Worm (Caenorhabditis elegans) whole organism, young adult: Measurements from ENCODE around the gene fbxa-89.

Experiments used
- B0019.2 ChIP-seq: fragments of 200-800 bp; sonication (Bioruptor generic); conservative IDR thresholded peaks from 2 replicates; pipeline ENCODE4 v1.3.6; 2022; ENCODE audit warnings: missing genetic modification reagents, missing genetic modification characterization, missing compliant biosample characterization
- B0261.1 ChIP-seq: sonication (generic microtip); optimal IDR thresholded peaks from 2 replicates; lab custom pipeline; 2016; ENCODE audit warnings: mild to moderate bottlenecking, missing genetic modification characterization, moderate library complexity, missing compliant biosample characterization
- B0336.3 ChIP-seq: fragments of 200-800 bp; sonication (Bioruptor generic); IDR thresholded peaks from 2 replicates; pipeline ENCODE4 v1.3.6; 2022; ENCODE audit warnings: missing genetic modification characterization, missing compliant biosample characterization
- C17E4.6 ChIP-seq: fragments of 200-800 bp; sonication (Bioruptor generic); IDR thresholded peaks from 2 replicates; pipeline ENCODE4 v1.3.6; 2022; ENCODE audit warnings: missing genetic modification reagents, missing genetic modification characterization, missing compliant biosample characterization
- F22D6.2 ChIP-seq: sonication (generic microtip); optimal IDR thresholded peaks from 2 replicates; lab custom pipeline; 2016; ENCODE audit warnings: mild to moderate bottlenecking, missing genetic modification characterization, missing compliant biosample characterization
- F37B4.10 ChIP-seq: fragments of 200-800 bp; sonication (Bioruptor generic); IDR thresholded peaks from 2 replicates; pipeline ENCODE4 v1.3.6; 2022; ENCODE audit warnings: missing genetic modification characterization, missing compliant biosample characterization
- F49E8.2 ChIP-seq: sonication (generic microtip); optimal IDR thresholded peaks from 3 replicates; lab custom pipeline; 2017; ENCODE audit warnings: missing genetic modification characterization, mild to moderate bottlenecking, missing compliant biosample characterization, antibody characterized with exemption, moderate library complexity; ENCODE audit not compliant: insufficient read depth
- F55B11.4 ChIP-seq: sonication (generic microtip); optimal IDR thresholded peaks from 2 replicates; lab custom pipeline; 2016; ENCODE audit warnings: missing compliant biosample characterization, missing genetic modification characterization, borderline replicate concordance; ENCODE audit not compliant: insufficient read depth
- T07F8.4 ChIP-seq: sonication (generic microtip); optimal IDR thresholded peaks from 2 replicates; lab custom pipeline; 2016; ENCODE audit warnings: mild to moderate bottlenecking, missing genetic modification characterization, moderate library complexity, missing compliant biosample characterization
- Y79H2A.3 ChIP-seq: fragments of 200-800 bp; sonication (Bioruptor generic); conservative IDR thresholded peaks from 2 replicates; pipeline ENCODE4 v1.3.6; 2022; ENCODE audit warnings: missing genetic modification reagents, missing genetic modification characterization, missing compliant biosample characterization
- athp-1 ChIP-seq: sonication (generic microtip); optimal IDR thresholded peaks from 2 replicates; lab custom pipeline; 2017; ENCODE audit warnings: mild to moderate bottlenecking, missing genetic modification characterization, missing compliant biosample characterization
- ccch-3 ChIP-seq: fragments of 200-800 bp; sonication (Bioruptor generic); optimal IDR thresholded peaks from 2 replicates; lab custom pipeline; 2018; ENCODE audit warnings: mild to moderate bottlenecking, missing genetic modification characterization, missing compliant biosample characterization
- cebp-1 ChIP-seq, 2 experiments: fragments of 200-800 bp in 1 of 2; sonication (Bioruptor generic) in 1 of 2; sonication (generic microtip) in 1 of 2; IDR thresholded peaks in 1 of 2; optimal IDR thresholded peaks in 1 of 2; 2 replicates each; pipeline versions ENCODE4 v1.3.6 to Lab custom; 2017 to 2022; ENCODE audit warnings: missing compliant biosample characterization in 2 of 2, missing genetic modification characterization in 2 of 2, mild to moderate bottlenecking in 1 of 2, missing genetic modification reagents in 1 of 2, moderate library complexity in 1 of 2
- ceh-100 ChIP-seq: fragments of 200-800 bp; sonication (Bioruptor generic); IDR thresholded peaks from 2 replicates; pipeline ENCODE4 v1.3.6; 2022; ENCODE audit warnings: missing genetic modification reagents, missing genetic modification characterization, missing compliant biosample characterization
- ceh-27 ChIP-seq: fragments of 200-800 bp; sonication (Bioruptor generic); optimal IDR thresholded peaks from 2 replicates; lab custom pipeline; 2018; ENCODE audit warnings: mild to moderate bottlenecking, missing genetic modification characterization, moderate library complexity, missing compliant biosample characterization
- ceh-40 ChIP-seq: fragments of 200-800 bp; sonication (Bioruptor generic); IDR thresholded peaks from 2 replicates; pipeline ENCODE4 v1.3.6; 2022; ENCODE audit warnings: missing genetic modification characterization, missing compliant biosample characterization
- ceh-91 ChIP-seq: fragments of 200-800 bp; sonication (Bioruptor generic); IDR thresholded peaks from 2 replicates; pipeline ENCODE4 v1.3.6; 2022; ENCODE audit warnings: missing genetic modification reagents, missing genetic modification characterization, missing compliant biosample characterization
- chd-7 ChIP-seq: sonication (generic microtip); optimal IDR thresholded peaks from 2 replicates; lab custom pipeline; 2016; ENCODE audit warnings: mild to moderate bottlenecking, missing genetic modification characterization, moderate library complexity, missing compliant biosample characterization
- dpl-1 ChIP-seq: fragments of 150-350 bp; optimal IDR thresholded peaks from 2 replicates; lab custom pipeline; 2014; ENCODE audit warnings: missing biosample characterization, missing genetic modification reagents, missing genetic modification characterization
- efl-1 ChIP-seq: fragments of 150-350 bp; optimal IDR thresholded peaks from 2 replicates; lab custom pipeline; 2014; ENCODE audit warnings: missing biosample characterization, missing genetic modification reagents, missing genetic modification characterization
- egl-44 ChIP-seq: fragments of 200-800 bp; sonication (Bioruptor generic); IDR thresholded peaks from 2 replicates; pipeline ENCODE4 v1.3.6; 2022; ENCODE audit warnings: missing genetic modification reagents, missing genetic modification characterization, missing compliant biosample characterization
- ekl-4 ChIP-seq: fragments of 200-800 bp; sonication (Bioruptor generic); IDR thresholded peaks from 2 replicates; pipeline ENCODE4 v1.3.6; 2022; ENCODE audit warnings: missing genetic modification reagents, missing genetic modification characterization, missing compliant biosample characterization
- gei-17 ChIP-seq: fragments of 200-800 bp; sonication (Bioruptor generic); optimal IDR thresholded peaks from 2 replicates; lab custom pipeline; 2018; ENCODE audit warnings: mild to moderate bottlenecking, missing genetic modification characterization, missing compliant biosample characterization
- him-1 ChIP-seq: sonication (generic microtip); optimal IDR thresholded peaks from 2 replicates; lab custom pipeline; 2016; ENCODE audit warnings: missing genotype, missing genetic modification reagents, missing genetic modification characterization, missing compliant biosample characterization
- hmg-1.2 ChIP-seq: fragments of 200-800 bp; sonication (Bioruptor generic); IDR thresholded peaks from 2 replicates; pipeline ENCODE4 v1.3.6; 2022; ENCODE audit warnings: missing genetic modification reagents, missing genetic modification characterization, missing compliant biosample characterization
- hrde-1 ChIP-seq: sonication (generic microtip); optimal IDR thresholded peaks from 2 replicates; lab custom pipeline; 2016; ENCODE audit warnings: missing genetic modification characterization, mild to moderate bottlenecking, missing compliant biosample characterization, moderate library complexity, missing genotype, missing genetic modification reagents, borderline replicate concordance
- lag-1 ChIP-seq: fragments of 200-800 bp; sonication (Bioruptor generic); IDR thresholded peaks from 2 replicates; pipeline ENCODE4 v1.3.6; 2022; ENCODE audit warnings: missing genetic modification reagents, missing genetic modification characterization, missing compliant biosample characterization
- lin-35 ChIP-seq, 3 experiments: fragments of 150-350 bp in 2 of 3; sonication (generic microtip) in 1 of 3; optimal IDR thresholded peaks; 2 replicates each; lab custom pipeline; 2014 to 2018; ENCODE audit warnings: missing biosample characterization in 3 of 3, missing genetic modification characterization in 3 of 3, missing genetic modification reagents in 3 of 3
- lir-1 ChIP-seq: fragments of 200-800 bp; sonication (Bioruptor generic); conservative IDR thresholded peaks from 2 replicates; pipeline ENCODE4 v1.3.6; 2022; ENCODE audit warnings: missing genetic modification reagents, missing genetic modification characterization, missing compliant biosample characterization
- lsl-1 ChIP-seq: fragments of 200-800 bp; sonication (Bioruptor generic); optimal IDR thresholded peaks from 2 replicates; lab custom pipeline; 2018; ENCODE audit warnings: mild to moderate bottlenecking, missing genetic modification characterization, moderate library complexity, missing compliant biosample characterization
- madf-6 ChIP-seq: fragments of 200-800 bp; sonication (Bioruptor generic); IDR thresholded peaks from 2 replicates; pipeline ENCODE4 v1.3.6; 2022; ENCODE audit warnings: missing genetic modification reagents, missing genetic modification characterization, missing compliant biosample characterization
- mcd-1 ChIP-seq: fragments of 200-800 bp; sonication (Bioruptor generic); IDR thresholded peaks from 2 replicates; pipeline ENCODE4 v1.3.6; 2022; ENCODE audit warnings: missing genetic modification reagents, missing genetic modification characterization, missing compliant biosample characterization
- mxl-1 ChIP-seq: sonication (generic microtip); optimal IDR thresholded peaks from 2 replicates; lab custom pipeline; 2016; ENCODE audit warnings: missing genetic modification characterization, missing compliant biosample characterization
- nhr-90 ChIP-seq: sonication (generic microtip); optimal IDR thresholded peaks from 2 replicates; lab custom pipeline; 2016; ENCODE audit warnings: missing genotype, mild to moderate bottlenecking, missing genetic modification characterization, missing compliant biosample characterization
- pbrm-1 ChIP-seq: fragments of 200-800 bp; sonication (Bioruptor generic); IDR thresholded peaks from 2 replicates; pipeline ENCODE4 v1.3.6; 2022; ENCODE audit warnings: missing genetic modification reagents, missing genetic modification characterization, missing compliant biosample characterization
- pha-4 ChIP-seq: fragments of 150-350 bp; sonication (generic microtip); optimal IDR thresholded peaks from 2 replicates; lab custom pipeline; 2014; ENCODE audit warnings: missing biosample characterization, missing genetic modification reagents, missing genetic modification characterization
- rcor-1 ChIP-seq: fragments of 200-800 bp; sonication (Bioruptor generic); IDR thresholded peaks from 2 replicates; pipeline ENCODE4 v1.3.6; 2022; ENCODE audit warnings: missing genetic modification reagents, missing genetic modification characterization, missing compliant biosample characterization
- repo-1 ChIP-seq: sonication (generic microtip); optimal IDR thresholded peaks from 2 replicates; lab custom pipeline; 2017; ENCODE audit warnings: mild to moderate bottlenecking, missing genetic modification characterization, missing compliant biosample characterization
- snpc-1.3 ChIP-seq: sonication (generic microtip); optimal IDR thresholded peaks from 2 replicates; lab custom pipeline; 2017; ENCODE audit warnings: missing genetic modification characterization, mild to moderate bottlenecking, missing compliant biosample characterization, antibody characterized with exemption, moderate library complexity, missing genotype, missing genetic modification reagents; ENCODE audit not compliant: insufficient read depth
- snpc-3.4 ChIP-seq: sonication (generic microtip); optimal IDR thresholded peaks from 2 replicates; lab custom pipeline; 2017; ENCODE audit warnings: missing genetic modification characterization, mild to moderate bottlenecking, missing compliant biosample characterization, antibody characterized with exemption, moderate library complexity, missing genotype, missing genetic modification reagents
- snpc-4 ChIP-seq, 5 experiments: fragments of 150-350 bp in 1 of 5; sonication (generic microtip) in 4 of 5; optimal IDR thresholded peaks; 2 replicates each; lab custom pipeline; 2014 to 2018; ENCODE audit warnings: missing genetic modification characterization in 5 of 5, missing biosample characterization in 3 of 5, antibody characterized with exemption in 2 of 5, mild to moderate bottlenecking in 2 of 5, missing compliant biosample characterization in 2 of 5, missing genotype in 2 of 5, moderate library complexity in 2 of 5, missing genetic modification reagents in 1 of 5
- tbp1 ChIP-seq: fragments of 200-800 bp; sonication (Bioruptor generic); optimal IDR thresholded peaks from 2 replicates; lab custom pipeline; 2018; ENCODE audit warnings: mild to moderate bottlenecking, missing genetic modification characterization, missing compliant biosample characterization
- xnd-1 ChIP-seq: sonication (generic microtip); optimal IDR thresholded peaks from 2 replicates; lab custom pipeline; 2016; ENCODE audit warnings: missing genotype, missing genetic modification reagents, missing genetic modification characterization, missing compliant biosample characterization

fbxa-89 gene

ce11 chrIII:12221452-12221851 lies 14.5 kb upstream of the fbxa-89 start:
- TF ChIP-seq F22D6.2 (tag; lab: Kevin White, UChicago), result no peak
- no peak for TF ChIP-seq mxl-1 (tag; lab: Kevin White, UChicago)
- no peak for TF ChIP-seq pha-4 (tag; lab: Kevin White, UChicago)

DNA sequence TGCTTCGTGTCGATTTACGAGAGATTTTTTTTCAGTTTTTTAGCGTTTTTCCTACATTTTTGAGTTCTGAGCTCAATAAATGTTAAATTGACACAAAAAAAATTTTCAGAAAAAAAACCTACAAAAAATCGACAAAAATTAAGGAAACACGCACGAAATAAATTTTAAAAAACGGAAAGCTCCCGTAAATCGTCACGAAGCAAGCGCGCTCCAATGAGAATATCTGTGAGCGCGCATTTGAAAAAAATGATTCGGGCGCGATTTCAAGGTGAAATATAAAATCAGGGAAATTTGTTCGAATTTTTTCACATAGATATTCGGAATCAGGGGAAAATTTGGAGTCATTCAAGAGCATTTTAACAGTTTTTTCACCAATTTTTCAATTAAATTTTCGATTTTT lies 12.8 kb upstream of the fbxa-89 start:
- TF ChIP-seq him-1 (no peak), gei-17 (GFP tag; lab: Kevin White, UChicago) (no peak), efl-1 (peak; percentile 13)
- TF ChIP-seq, all 124 proteins: peak for 1

DNA sequence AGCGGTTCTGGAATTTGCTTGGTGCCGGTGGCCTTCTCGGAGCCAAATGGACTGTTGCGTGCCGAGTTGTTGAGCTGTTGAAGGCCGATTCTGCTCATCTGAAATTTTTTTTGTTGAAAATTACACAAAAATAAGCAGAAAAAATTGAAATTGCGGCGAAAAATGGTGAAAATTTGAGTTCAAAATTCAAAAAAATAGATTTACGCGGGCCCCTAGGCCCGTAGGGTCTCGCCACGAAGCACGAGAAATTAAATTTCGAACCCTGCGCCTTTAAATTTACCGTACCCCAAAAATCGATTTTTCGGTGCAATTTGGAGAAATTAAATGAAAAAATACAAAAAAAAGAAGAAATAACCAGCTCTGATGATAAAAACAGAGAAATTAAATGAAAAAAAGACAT lies 10.8 kb upstream of the fbxa-89 start, which contains the start of gene gmn-1:
gmn-1 (minus strand) TSS at position 98 of the 400 bp plus-strand sequence.
- TF ChIP-seq ekl-4, result peak; percentile 44; the same call in 1 of the 2 replicates
- no peak for TF ChIP-seq T07F8.4 (tag; lab: Kevin White, UChicago)
- 0 out of 2 replicates have a peak, but pooled peaks have one; percentile 23 for TF ChIP-seq Y79H2A.3
- TF ChIP-seq cebp-1 (GFP tag; IDR thresholded peaks at IDR 0.05; lab: Robert Waterston, UW), result no peak
- no peak for TF ChIP-seq cebp-1 (tag; optimal IDR thresholded peaks at IDR 0.05; lab: Kevin White, UChicago)
- TF ChIP-seq ceh-91 (GFP tag; lab: Robert Waterston, UW), result peak; percentile 87
- TF ChIP-seq C17E4.6 (GFP tag; lab: Robert Waterston, UW), result no peak
- TF ChIP-seq ceh-100 (GFP tag; lab: Robert Waterston, UW), result 0 out of 2 replicates have a peak, but pooled peaks have one; percentile 26
- TF ChIP-seq B0261.1 (tag; lab: Kevin White, UChicago), result no peak
- TF ChIP-seq mcd-1, result peak; percentile 76
- no peak for TF ChIP-seq pbrm-1 (GFP tag; lab: Robert Waterston, UW)
- no peak for TF ChIP-seq F37B4.10
- TF ChIP-seq egl-44 (GFP tag; lab: Robert Waterston, UW), result no peak
- peak; percentile 42 for TF ChIP-seq snpc-1.3 (tag; lab: Kevin White, UChicago)
- TF ChIP-seq lir-1 (GFP tag; lab: Robert Waterston, UW), result no peak
- peak; percentile 3 for TF ChIP-seq chd-7 (tag; lab: Kevin White, UChicago)
- peak; percentile 92 for TF ChIP-seq lsl-1 (GFP tag; lab: Kevin White, UChicago)
- TF ChIP-seq rcor-1 (GFP tag; lab: Robert Waterston, UW), result peak; percentile 67
- no peak for TF ChIP-seq pha-4 (tag; lab: Kevin White, UChicago)
- no peak for TF ChIP-seq snpc-4 (GFP tag; optimal IDR thresholded peaks at IDR 0.05; lab: Kevin White, UChicago)
- peak in 1 of 4 experiments; percentile 23 for TF ChIP-seq snpc-4 (tag; optimal IDR thresholded peaks at IDR 0.05; lab: Kevin White, UChicago)
- 0 out of 2 replicates have a peak, but pooled peaks have one; percentile 18 for TF ChIP-seq B0019.2 (GFP tag; lab: Robert Waterston, UW)
- peak; percentile 53 for TF ChIP-seq snpc-3.4 (tag; lab: Kevin White, UChicago)
- peak; percentile 91 for TF ChIP-seq efl-1
- peak; percentile 90 for TF ChIP-seq xnd-1 (tag; lab: Kevin White, UChicago)
- no peak for TF ChIP-seq ccch-3 (GFP tag; lab: Kevin White, UChicago)
- TF ChIP-seq lag-1, result no peak
- peak in 1 of 3 experiments; percentile 26 for TF ChIP-seq lin-35 (GFP tag; optimal IDR thresholded peaks at IDR 0.05; lab: Kevin White, UChicago)
- TF ChIP-seq nhr-90 (tag; lab: Kevin White, UChicago), result no peak
- TF ChIP-seq F49E8.2, result no peak
- TF ChIP-seq F55B11.4, result no peak
- peak; percentile 42 for TF ChIP-seq tbp1
- TF ChIP-seq hmg-1.2 (GFP tag; lab: Robert Waterston, UW), result peak; percentile 39
- no peak for TF ChIP-seq repo-1 (tag; lab: Kevin White, UChicago)
- no peak for TF ChIP-seq ceh-27 (GFP tag; lab: Kevin White, UChicago)
- no peak for TF ChIP-seq gei-17 (GFP tag; lab: Kevin White, UChicago)
- no peak for TF ChIP-seq hrde-1 (tag; lab: Kevin White, UChicago)
- no peak for TF ChIP-seq ceh-40
- peak; percentile 72 for TF ChIP-seq dpl-1 (GFP tag; lab: Kevin White, UChicago)
- peak; percentile 94 for TF ChIP-seq madf-6 (GFP tag; lab: Robert Waterston, UW)
- TF ChIP-seq athp-1 (tag; lab: Kevin White, UChicago), result peak; percentile 53
- no peak for TF ChIP-seq B0336.3 (GFP tag; lab: Robert Waterston, UW)
